Worm (Caenorhabditis elegans) whole organism, L1 larva: ENCODE measurements around the gene C07E3.9.

ENCODE experiments used
- efl-1 ChIP-seq, 4 experiments: fragments of 150-350 bp; optimal IDR thresholded peaks in 3 of 4; peaks in 1 of 4; 1 replicate in 1 of 4; 2 replicates in 3 of 4; lab custom pipeline; 2014; ENCODE audit warnings: missing biosample characterization in 2 of 4, missing genetic modification characterization in 2 of 4, missing genetic modification reagents in 2 of 4
- fos-1 ChIP-seq: fragments of 150-350 bp; optimal IDR thresholded peaks from 2 replicates; lab custom pipeline; 2014; ENCODE audit warnings: missing biosample characterization, missing genetic modification characterization
- hlh-17 ChIP-seq: fragments of 200-800 bp; sonication (Bioruptor generic); optimal IDR thresholded peaks from 2 replicates; lab custom pipeline; 2018; ENCODE audit warnings: missing genetic modification characterization, mild to moderate bottlenecking, missing compliant biosample characterization, moderate library complexity, borderline replicate concordance
- lin-35 ChIP-seq, 2 experiments: fragments of 150-350 bp; optimal IDR thresholded peaks; 2 replicates each; lab custom pipeline; 2014; ENCODE audit warnings: missing biosample characterization in 2 of 2, missing genetic modification characterization in 2 of 2, missing genetic modification reagents in 2 of 2
- mdl-1 ChIP-seq, 2 experiments: fragments of 150-350 bp; optimal IDR thresholded peaks; 2 replicates each; lab custom pipeline; 2014 to 2017; ENCODE audit warnings: missing biosample characterization in 2 of 2, missing genetic modification characterization in 2 of 2, inconsistent platforms in 1 of 2
- nhr-77 ChIP-seq: fragments of 150-350 bp; optimal IDR thresholded peaks from 2 replicates; lab custom pipeline; 2014; ENCODE audit warnings: missing biosample characterization, missing genetic modification characterization
- rnt-1 ChIP-seq: sonication (generic microtip); optimal IDR thresholded peaks from 2 replicates; lab custom pipeline; 2016; ENCODE audit warnings: mild to moderate bottlenecking, missing genetic modification characterization, moderate library complexity, missing compliant biosample characterization
- snpc-4 ChIP-seq: fragments of 150-350 bp; optimal IDR thresholded peaks from 2 replicates; lab custom pipeline; 2014; ENCODE audit warnings: missing biosample characterization, missing genetic modification characterization
- snu-23 ChIP-seq: sonication (generic microtip); optimal IDR thresholded peaks from 2 replicates; lab custom pipeline; 2016; ENCODE audit warnings: missing genetic modification characterization, missing compliant biosample characterization
- sup-37 ChIP-seq: fragments of 200-800 bp; sonication (Bioruptor generic); optimal IDR thresholded peaks from 2 replicates; lab custom pipeline; 2018; ENCODE audit warnings: mild to moderate bottlenecking, missing genetic modification characterization, missing compliant biosample characterization

Gene C07E3.9

DNA sequence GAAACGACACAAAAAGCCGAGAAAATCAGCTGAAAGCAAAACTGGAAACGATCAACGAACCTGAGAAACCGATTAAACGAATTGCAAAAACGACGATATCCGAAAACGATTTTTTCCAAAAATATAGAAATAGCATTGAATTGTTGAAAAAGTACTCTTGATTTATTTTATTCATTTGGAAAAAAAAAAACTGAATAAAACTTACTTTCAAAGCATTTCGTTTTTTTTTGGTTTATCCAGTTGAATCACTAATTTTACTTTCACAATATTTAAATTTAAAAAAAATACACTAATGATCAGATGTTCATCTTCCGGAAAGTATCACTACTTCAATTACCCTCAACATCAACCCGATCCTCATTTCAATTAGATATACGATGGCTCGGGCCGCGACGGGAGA is 46.0 kb downstream of the C07E3.9 start, which contains the start of gene T09F3.5:
TSS of gene T09F3.5 (plus strand) at position 301 of the 400 bp plus-strand sequence.
- TF ChIP-seq snpc-4 (tag; lab: Kevin White, UChicago) (no peak), sup-37 (GFP tag; lab: Kevin White, UChicago) (no peak), snu-23 (GFP tag; lab: Kevin White, UChicago) (no peak), nhr-77 (tag; lab: Kevin White, UChicago) (no peak), mdl-1 (tag; optimal IDR thresholded peaks at IDR 0.05; lab: Kevin White, UChicago) (no peak), fos-1 (tag; lab: Kevin White, UChicago) (no peak), lin-35 (GFP tag; optimal IDR thresholded peaks at IDR 0.05; lab: Kevin White, UChicago) (no peak), efl-1 (optimal IDR thresholded peaks at IDR 0.05; lab: Kevin White, UChicago) (no peak), efl-1 (GFP tag; optimal IDR thresholded peaks at IDR 0.05 in 1 of 2; lab: Kevin White, UChicago) (no peak), rnt-1 (no peak), hlh-17 (no peak)
